Worm (Caenorhabditis elegans): ENCODE data around the gene F41H10.12.

DNA sequence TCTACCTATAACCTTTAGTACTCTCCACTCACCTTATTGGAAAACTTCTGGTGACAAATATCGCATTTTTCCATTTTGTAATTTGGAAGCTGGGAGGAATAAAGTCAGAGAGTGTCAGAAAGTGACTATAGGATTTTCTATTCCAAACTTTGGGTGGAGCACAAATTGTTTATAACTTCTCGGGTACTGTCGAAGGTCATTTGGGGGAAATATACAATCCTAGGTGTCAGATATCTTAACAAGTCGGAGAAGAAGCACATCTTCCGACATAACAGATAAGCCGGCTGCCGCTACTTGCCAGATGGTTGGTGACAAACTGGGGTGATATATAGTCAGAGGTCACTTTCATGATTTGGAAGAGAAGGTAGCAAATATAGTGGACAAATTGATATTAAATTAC lies 34.0 kb downstream of the F41H10.12 start, which contains the start of gene ehn-3:
- TF ChIP-seq pat-9 (tag; optimal IDR thresholded peaks at IDR 0.05) = no peak
- TF ChIP-seq ama-1 (optimal IDR thresholded peaks at IDR 0.05) = no peak
- TF ChIP-seq hlh-8 (tag; optimal IDR thresholded peaks at IDR 0.05) = no peak
- TF ChIP-seq pha-4 (tag; optimal IDR thresholded peaks at IDR 0.05) = no peak
- no peak for TF ChIP-seq sdc-2 (tag; optimal IDR thresholded peaks at IDR 0.05)
- no peak for TF ChIP-seq ceh-48 (tag; optimal IDR thresholded peaks at IDR 0.05)
